Worm (Caenorhabditis elegans) whole organism, mixed stage, embryonic: ENCODE data around the gene ncl-1.

ENCODE experiments used
- M03D4.4 ChIP-seq: sonication (generic microtip); optimal IDR thresholded peaks from 2 replicates; lab custom pipeline; 2017; ENCODE audit warnings: mild to moderate bottlenecking, missing genetic modification characterization, missing compliant biosample characterization
- bed-3 ChIP-seq: fragments of 200-800 bp; sonication (Bioruptor generic); optimal IDR thresholded peaks from 3 replicates; lab custom pipeline; 2018; ENCODE audit warnings: mild to moderate bottlenecking, missing genetic modification characterization, moderate library complexity, missing compliant biosample characterization
- ceh-39 ChIP-seq: fragments of 150-350 bp; optimal IDR thresholded peaks from 2 replicates; lab custom pipeline; 2014; ENCODE audit warnings: missing biosample characterization, missing genetic modification characterization
- ceh-83 ChIP-seq: fragments of 200-800 bp; sonication (Bioruptor generic); optimal IDR thresholded peaks from 2 replicates; lab custom pipeline; 2018; ENCODE audit warnings: mild to moderate bottlenecking, missing genetic modification characterization, missing compliant biosample characterization
- ces-1 ChIP-seq: fragments of 150-350 bp; optimal IDR thresholded peaks from 2 replicates; lab custom pipeline; 2014; ENCODE audit warnings: missing biosample characterization, missing genetic modification reagents, missing genetic modification characterization
- cnd-1 ChIP-seq: fragments of 200-800 bp; sonication (Bioruptor generic); optimal IDR thresholded peaks from 2 replicates; lab custom pipeline; 2018; ENCODE audit warnings: mild to moderate bottlenecking, missing genetic modification characterization, missing compliant biosample characterization
- drap-1 ChIP-seq: fragments of 200-800 bp; sonication (Bioruptor generic); optimal IDR thresholded peaks from 3 replicates; lab custom pipeline; 2018; ENCODE audit warnings: mild to moderate bottlenecking, missing genetic modification characterization, missing compliant biosample characterization
- flh-1 ChIP-seq: fragments of 200-800 bp; sonication (Bioruptor generic); optimal IDR thresholded peaks from 2 replicates; lab custom pipeline; 2018; ENCODE audit warnings: mild to moderate bottlenecking, missing genetic modification characterization, moderate library complexity, missing compliant biosample characterization
- ham-2 ChIP-seq: fragments of 200-800 bp; sonication (Bioruptor generic); optimal IDR thresholded peaks from 2 replicates; lab custom pipeline; 2018; ENCODE audit warnings: mild to moderate bottlenecking, missing genetic modification characterization, missing compliant biosample characterization
- hlh-1 ChIP-seq: fragments of 150-350 bp; optimal IDR thresholded peaks from 2 replicates; lab custom pipeline; 2014; ENCODE audit warnings: missing biosample characterization, missing genetic modification reagents, missing genetic modification characterization
- lin-32 ChIP-seq: fragments of 200-800 bp; sonication (Bioruptor generic); optimal IDR thresholded peaks from 2 replicates; lab custom pipeline; 2018; ENCODE audit warnings: mild to moderate bottlenecking, missing genetic modification characterization, missing compliant biosample characterization
- lsy-2 ChIP-seq: fragments of 150-350 bp; optimal IDR thresholded peaks from 2 replicates; lab custom pipeline; 2014; ENCODE audit warnings: missing biosample characterization, missing genetic modification characterization
- mab-5 ChIP-seq: fragments of 150-350 bp; optimal IDR thresholded peaks from 2 replicates; lab custom pipeline; 2014; ENCODE audit warnings: missing biosample characterization, missing genetic modification characterization
- mep-1 ChIP-seq: fragments of 150-350 bp; optimal IDR thresholded peaks from 2 replicates; lab custom pipeline; 2017; ENCODE audit warnings: missing biosample characterization, missing genetic modification reagents, missing genetic modification characterization, inconsistent platforms
- mls-2 ChIP-seq: sonication (generic microtip); optimal IDR thresholded peaks from 2 replicates; lab custom pipeline; 2016; ENCODE audit warnings: mild to moderate bottlenecking, missing genetic modification characterization, moderate library complexity, missing compliant biosample characterization
- nhr-12 ChIP-seq: fragments of 150-350 bp; optimal IDR thresholded peaks from 2 replicates; lab custom pipeline; 2014; ENCODE audit warnings: missing biosample characterization, missing genetic modification characterization
- nhr-2 ChIP-seq: fragments of 150-350 bp; optimal IDR thresholded peaks from 2 replicates; lab custom pipeline; 2014; ENCODE audit warnings: missing biosample characterization, missing genetic modification characterization
- nhr-237 ChIP-seq: fragments of 150-350 bp; optimal IDR thresholded peaks from 2 replicates; lab custom pipeline; 2014; ENCODE audit warnings: missing biosample characterization, missing genetic modification characterization
- nhr-28 ChIP-seq: fragments of 150-350 bp; optimal IDR thresholded peaks from 2 replicates; lab custom pipeline; 2014; ENCODE audit warnings: missing biosample characterization, missing genetic modification characterization
- nhr-76 ChIP-seq: sonication (generic microtip); optimal IDR thresholded peaks from 2 replicates; lab custom pipeline; 2017; ENCODE audit warnings: missing biosample characterization, missing genetic modification characterization
- pha-4 ChIP-seq: fragments of 150-350 bp; optimal IDR thresholded peaks from 2 replicates; lab custom pipeline; 2018; ENCODE audit warnings: missing biosample characterization, missing genetic modification reagents, missing genetic modification characterization
- sem-2 ChIP-seq: fragments of 200-800 bp; sonication (Bioruptor generic); optimal IDR thresholded peaks from 2 replicates; lab custom pipeline; 2018; ENCODE audit warnings: mild to moderate bottlenecking, missing genetic modification characterization, missing compliant biosample characterization
- snpc-4 ChIP-seq: fragments of 150-350 bp; optimal IDR thresholded peaks from 2 replicates; lab custom pipeline; 2014; ENCODE audit warnings: missing biosample characterization, missing genetic modification characterization
- sptf-1 ChIP-seq: sonication (generic microtip); optimal IDR thresholded peaks from 2 replicates; lab custom pipeline; 2017; ENCODE audit warnings: mild to moderate bottlenecking, missing genetic modification characterization, moderate library complexity, missing compliant biosample characterization
- unc-120 ChIP-seq: sonication (generic microtip); optimal IDR thresholded peaks from 2 replicates; lab custom pipeline; 2017; ENCODE audit warnings: missing genetic modification characterization, missing compliant biosample characterization; ENCODE audit not compliant: poor library complexity, severe bottlenecking
- unc-62 ChIP-seq: fragments of 150-350 bp; optimal IDR thresholded peaks from 2 replicates; lab custom pipeline; 2014; ENCODE audit warnings: missing biosample characterization, missing genetic modification reagents, missing genetic modification characterization
- ztf-11 ChIP-seq: fragments of 150-350 bp; optimal IDR thresholded peaks from 2 replicates; lab custom pipeline; 2014; ENCODE audit warnings: missing biosample characterization, missing genetic modification characterization

ncl-1 gene

ce11 chrIII:7710066-7710465 is 9.5 kb upstream of the ncl-1 start:
- TF ChIP-seq snpc-4 (tag; lab: Kevin White, UChicago), result no peak
- TF ChIP-seq ceh-39 (tag; lab: Kevin White, UChicago), result peak; percentile 89
- no peak for TF ChIP-seq unc-62
- no peak for TF ChIP-seq lin-32
- TF ChIP-seq mls-2 (tag; lab: Kevin White, UChicago), result peak; percentile 34
- TF ChIP-seq ces-1 (GFP tag; lab: Kevin White, UChicago), result peak; percentile 64
- TF ChIP-seq lsy-2 (tag; lab: Kevin White, UChicago), result peak; percentile 36
- peak; percentile 74 for TF ChIP-seq pha-4 (tag; lab: Kevin White, UChicago)
- TF ChIP-seq unc-120 (tag; lab: Kevin White, UChicago), result peak; percentile 7
- TF ChIP-seq nhr-237 (tag; lab: Kevin White, UChicago), result peak; percentile 60
- TF ChIP-seq ham-2 (GFP tag; lab: Kevin White, UChicago), result peak; percentile 57
- TF ChIP-seq mep-1 (tag; lab: Kevin White, UChicago), result peak; percentile 90
- TF ChIP-seq ztf-11, result no peak
- TF ChIP-seq sptf-1 (tag; lab: Kevin White, UChicago), result peak; percentile 48
- peak; percentile 41 for TF ChIP-seq nhr-2 (tag; lab: Kevin White, UChicago)
- TF ChIP-seq cnd-1 (tag; lab: Kevin White, UChicago), result peak; percentile 2

ce11 chrIII:7710943-7711342 is 8.6 kb upstream of the ncl-1 start:
- no peak for TF ChIP-seq flh-1 (GFP tag; lab: Kevin White, UChicago)
- peak; percentile 35 for TF ChIP-seq sptf-1 (tag; lab: Kevin White, UChicago)
- TF ChIP-seq unc-62, result no peak
- TF ChIP-seq nhr-237 (tag; lab: Kevin White, UChicago), result peak; percentile 16
- peak; percentile 40 for TF ChIP-seq mls-2 (tag; lab: Kevin White, UChicago)
- peak; percentile 73 for TF ChIP-seq unc-120 (tag; lab: Kevin White, UChicago)
- TF ChIP-seq lsy-2 (tag; lab: Kevin White, UChicago), result peak; percentile 23
- TF ChIP-seq ceh-39 (tag; lab: Kevin White, UChicago), result no peak
- no peak for TF ChIP-seq ham-2 (GFP tag; lab: Kevin White, UChicago)
- TF ChIP-seq ces-1 (GFP tag; lab: Kevin White, UChicago), result peak; percentile 63
- no peak for TF ChIP-seq nhr-28
- no peak for TF ChIP-seq mep-1 (tag; lab: Kevin White, UChicago)
- TF ChIP-seq nhr-2 (tag; lab: Kevin White, UChicago), result no peak
- no peak for TF ChIP-seq lin-32
- no peak for TF ChIP-seq ceh-83 (GFP tag; lab: Kevin White, UChicago)
- TF ChIP-seq drap-1 (GFP tag; lab: Kevin White, UChicago), result peak; percentile 11
- peak; percentile 2 for TF ChIP-seq pha-4 (tag; lab: Kevin White, UChicago)
- peak; percentile 39 for TF ChIP-seq cnd-1 (tag; lab: Kevin White, UChicago)

- TF ChIP-seq nhr-28 (no peak), M03D4.4 (no peak), nhr-237 (tag; lab: Kevin White, UChicago) (no peak), lsy-2 (tag; lab: Kevin White, UChicago) (no peak)
- TF ChIP-seq, all 35 proteins: peak for 0
These were observed 8.0 kb upstream of the ncl-1 start for ce11 chrIII:7711495-7711894.

ce11 chrIII:7711908-7712359 is 7.6 kb upstream of the ncl-1 start, which contains the start of gene C03B8.3:
TSS of gene C03B8.3 (plus strand) at chrIII:7712309.
- TF ChIP-seq mep-1 (tag; lab: Kevin White, UChicago) (peak; percentile 69), hlh-1 (peak; percentile 36), cnd-1 (tag; lab: Kevin White, UChicago) (no peak)
- TF ChIP-seq, all 35 proteins: peak for 2

- no peak for TF ChIP-seq mls-2 (tag; lab: Kevin White, UChicago)
- TF ChIP-seq hlh-1, result peak; percentile 66
- TF ChIP-seq nhr-2 (tag; lab: Kevin White, UChicago), result peak; percentile 75
These were observed 3.0 kb upstream of the ncl-1 start for ce11 chrIII:7716550-7716949.

ce11 chrIII:7718318-7718717 is 1.2 kb upstream of the ncl-1 start:
- TF ChIP-seq lsy-2 (tag; lab: Kevin White, UChicago) (peak; percentile 4), nhr-76 (no peak), unc-62 (peak; percentile 47), nhr-237 (tag; lab: Kevin White, UChicago) (peak; percentile 24), M03D4.4 (no peak), sptf-1 (tag; lab: Kevin White, UChicago) (no peak), mep-1 (tag; lab: Kevin White, UChicago) (peak; percentile 25)

- no peak for TF ChIP-seq unc-62
- TF ChIP-seq mls-2 (tag; lab: Kevin White, UChicago), result no peak
- TF ChIP-seq ceh-83 (GFP tag; lab: Kevin White, UChicago), result no peak
- TF ChIP-seq pha-4 (tag; lab: Kevin White, UChicago), result no peak
- TF ChIP-seq bed-3, result no peak
- TF ChIP-seq nhr-237 (tag; lab: Kevin White, UChicago), result no peak
- no peak for TF ChIP-seq sem-2
- no peak for TF ChIP-seq drap-1 (GFP tag; lab: Kevin White, UChicago)
- TF ChIP-seq nhr-12 (tag; lab: Kevin White, UChicago), result no peak
- no peak for TF ChIP-seq ces-1 (GFP tag; lab: Kevin White, UChicago)
- TF ChIP-seq lin-32, result no peak
- no peak for TF ChIP-seq mab-5 (tag; lab: Kevin White, UChicago)
These were observed 1.3 kb downstream of the ncl-1 start for ce11 chrIII:7720861-7721260.
